Fruit fly (Drosophila melanogaster) whole organism, embryonic: Measurements from ENCODE around the gene bab1.

ENCODE experiments used
- B-H2 ChIP-seq: fragments of 200-800 bp; sonication (Bioruptor generic); optimal IDR thresholded peaks from 2 replicates; lab custom pipeline; 2018; ENCODE audit warnings: missing biosample characterization, mild to moderate bottlenecking, missing genetic modification characterization
- BtbVII ChIP-seq: fragments of 200-800 bp; sonication (Bioruptor generic); optimal IDR thresholded peaks from 3 replicates; lab custom pipeline; 2017; ENCODE audit warnings: missing biosample characterization, mild to moderate bottlenecking, missing genetic modification characterization
- CG10209 ChIP-seq: fragments of 200-800 bp; sonication (Bioruptor generic); optimal IDR thresholded peaks from 3 replicates; lab custom pipeline; 2017; ENCODE audit warnings: missing biosample characterization, mild to moderate bottlenecking, missing genetic modification characterization, missing genetic modification reagents
- CG10366 ChIP-seq: fragments of 200-800 bp; sonication (Bioruptor generic); IDR thresholded peaks from 2 replicates; pipeline ENCODE4 v1.3.6; 2022; ENCODE audit warnings: missing biosample characterization, missing genetic modification characterization
- CG10959 ChIP-seq: fragments of 200-800 bp; sonication (Bioruptor generic); IDR thresholded peaks from 2 replicates; pipeline ENCODE4 v1.3.6; 2022; ENCODE audit warnings: missing biosample characterization, missing genetic modification characterization
- CG11247 ChIP-seq: fragments of 200-800 bp; sonication (Bioruptor generic); IDR thresholded peaks from 2 replicates; pipeline ENCODE4 v1.3.6; 2022; ENCODE audit warnings: missing biosample characterization, missing genetic modification characterization
- CG11504 ChIP-seq: fragments of 200-800 bp; sonication (Bioruptor generic); optimal IDR thresholded peaks from 3 replicates; lab custom pipeline; 2019; ENCODE audit warnings: missing biosample characterization, mild to moderate bottlenecking, missing genetic modification characterization, moderate library complexity
- CG12744 ChIP-seq: fragments of 200-800 bp; sonication (Bioruptor generic); optimal IDR thresholded peaks from 2 replicates; lab custom pipeline; 2016; ENCODE audit warnings: missing biosample characterization, missing genetic modification characterization
- CG13424 ChIP-seq: fragments of 200-800 bp; sonication (Bioruptor generic); optimal IDR thresholded peaks from 2 replicates; lab custom pipeline; 2019; ENCODE audit warnings: missing biosample characterization, mild to moderate bottlenecking, missing genetic modification characterization, moderate library complexity
- CG14667 ChIP-seq: fragments of 200-800 bp; sonication (Bioruptor generic); IDR thresholded peaks from 2 replicates; pipeline ENCODE4 v1.3.6; 2022; ENCODE audit warnings: missing biosample characterization, missing genetic modification characterization
- CG14710 ChIP-seq: fragments of 200-800 bp; sonication (Bioruptor generic); optimal IDR thresholded peaks from 3 replicates; lab custom pipeline; 2019; ENCODE audit warnings: missing biosample characterization, mild to moderate bottlenecking, missing genetic modification characterization, moderate library complexity
- CG14860 ChIP-seq: fragments of 200-800 bp; sonication (Bioruptor generic); IDR thresholded peaks from 3 replicates; pipeline ENCODE4 v1.3.6; 2022; ENCODE audit warnings: missing biosample characterization, missing genetic modification characterization; ENCODE audit not compliant: partially characterized antibody
- CG15269 ChIP-seq: fragments of 200-800 bp; sonication (Bioruptor generic); optimal IDR thresholded peaks from 2 replicates; lab custom pipeline; 2018; ENCODE audit warnings: missing biosample characterization, mild to moderate bottlenecking, missing genetic modification characterization, moderate library complexity
- CG1529 ChIP-seq: fragments of 200-800 bp; sonication (Bioruptor generic); optimal IDR thresholded peaks from 3 replicates; lab custom pipeline; 2018; ENCODE audit warnings: missing biosample characterization, missing genetic modification characterization
- CG15696 ChIP-seq: fragments of 200-800 bp; sonication (Bioruptor generic); optimal IDR thresholded peaks from 2 replicates; lab custom pipeline; 2019; ENCODE audit warnings: missing biosample characterization, mild to moderate bottlenecking, missing genetic modification characterization, moderate library complexity
- CG17359 ChIP-seq: fragments of 200-800 bp; sonication (Bioruptor generic); optimal IDR thresholded peaks from 3 replicates; lab custom pipeline; 2018; ENCODE audit warnings: missing biosample characterization, mild to moderate bottlenecking, missing genetic modification characterization, moderate library complexity
- CG18599 ChIP-seq: fragments of 200-800 bp; sonication (Bioruptor generic); optimal IDR thresholded peaks from 3 replicates; lab custom pipeline; 2017; ENCODE audit warnings: missing biosample characterization, missing genetic modification characterization, mild to moderate bottlenecking, moderate library complexity, missing genetic modification reagents
- CG30020 ChIP-seq: fragments of 200-800 bp; optimal IDR thresholded peaks from 2 replicates; lab custom pipeline; 2019; ENCODE audit warnings: missing biosample characterization, mild to moderate bottlenecking, missing genetic modification characterization, moderate library complexity
- CG3281 ChIP-seq: fragments of 200-800 bp; sonication (Bioruptor generic); optimal IDR thresholded peaks from 3 replicates; lab custom pipeline; 2017; ENCODE audit warnings: missing biosample characterization, mild to moderate bottlenecking, missing genetic modification characterization
- CG4282 ChIP-seq: fragments of 200-800 bp; sonication (Bioruptor generic); optimal IDR thresholded peaks from 2 replicates; lab custom pipeline; 2016; ENCODE audit warnings: missing biosample characterization, missing genetic modification characterization
- CG4730 ChIP-seq: fragments of 200-800 bp; sonication (Bioruptor generic); IDR thresholded peaks from 2 replicates; pipeline ENCODE4 v1.3.6; 2022; ENCODE audit warnings: missing biosample characterization, missing genetic modification characterization
- CG6689 ChIP-seq: fragments of 200-800 bp; sonication (Bioruptor generic); IDR thresholded peaks from 2 replicates; pipeline ENCODE4 v1.3.6; 2022; ENCODE audit warnings: missing biosample characterization, missing genetic modification characterization
- CG7556 ChIP-seq: fragments of 200-800 bp; sonication (Bioruptor generic); optimal IDR thresholded peaks from 2 replicates; lab custom pipeline; 2017; ENCODE audit warnings: missing biosample characterization, mild to moderate bottlenecking, missing genetic modification characterization
- CG8359 ChIP-seq: fragments of 200-800 bp; sonication (Bioruptor generic); optimal IDR thresholded peaks from 2 replicates; lab custom pipeline; 2017; ENCODE audit warnings: missing biosample characterization, mild to moderate bottlenecking, missing genetic modification characterization, borderline replicate concordance
- CG8924 ChIP-seq: fragments of 200-800 bp; optimal IDR thresholded peaks from 3 replicates; lab custom pipeline; 2019; ENCODE audit warnings: missing biosample characterization, mild to moderate bottlenecking, missing genetic modification characterization, moderate library complexity
- CTCF ChIP-seq: fragments of 200-800 bp; sonication (Bioruptor generic); optimal IDR thresholded peaks from 2 replicates; lab custom pipeline; 2017; ENCODE audit warnings: missing biosample characterization, mild to moderate bottlenecking, missing genetic modification characterization, moderate library complexity
- D ChIP-seq, 2 experiments: fragments of 200-800 bp in 1 of 2; fragments of >200 bp in 1 of 2; sonication (Bioruptor generic) in 1 of 2; optimal IDR thresholded peaks; 2 replicates in 1 of 2; 3 replicates in 1 of 2; lab custom pipeline; 2017; ENCODE audit warnings: mild to moderate bottlenecking in 1 of 2, missing biosample characterization in 1 of 2, missing genetic modification characterization in 1 of 2, missing genetic modification reagents in 1 of 2
- D19A ChIP-seq: fragments of 200-800 bp; optimal IDR thresholded peaks from 3 replicates; lab custom pipeline; 2019; ENCODE audit warnings: missing biosample characterization, mild to moderate bottlenecking, missing genetic modification characterization, moderate library complexity
- Dll ChIP-seq: fragments of 200-800 bp; sonication (Bioruptor generic); IDR thresholded peaks from 4 replicates; pipeline ENCODE4 v1.3.6; 2022; ENCODE audit warnings: missing biosample characterization, missing genetic modification characterization; ENCODE audit not compliant: partially characterized antibody
- Ets65A ChIP-seq: fragments of 200-800 bp; sonication (Bioruptor generic); peaks from one replicate; lab custom pipeline; 2016; ENCODE audit warnings: missing biosample characterization, missing genetic modification characterization
- Hmr ChIP-seq: fragments of 200-800 bp; sonication (Bioruptor generic); optimal IDR thresholded peaks from 3 replicates; lab custom pipeline; 2017; ENCODE audit warnings: mild to moderate bottlenecking, missing biosample characterization, missing genetic modification reagents, missing genetic modification characterization
- Lhr ChIP-seq: fragments of 200-800 bp; sonication (Bioruptor generic); optimal IDR thresholded peaks from 3 replicates; lab custom pipeline; 2017; ENCODE audit warnings: mild to moderate bottlenecking, missing biosample characterization, missing genetic modification reagents, missing genetic modification characterization
- Mrtf ChIP-seq: fragments of 200-800 bp; sonication (Bioruptor generic); IDR thresholded peaks from 3 replicates; pipeline ENCODE4 v1.3.6; 2022; ENCODE audit warnings: missing biosample characterization, missing genetic modification characterization
- Oli ChIP-seq: fragments of 200-800 bp; sonication (Bioruptor generic); optimal IDR thresholded peaks from 2 replicates; lab custom pipeline; 2018; ENCODE audit warnings: missing biosample characterization, mild to moderate bottlenecking, missing genetic modification characterization, moderate library complexity
- Ssrp ChIP-seq: fragments of 200-800 bp; sonication (Bioruptor generic); optimal IDR thresholded peaks from 2 replicates; lab custom pipeline; 2018; ENCODE audit warnings: missing biosample characterization, mild to moderate bottlenecking, missing genetic modification characterization, moderate library complexity
- Xrp1 ChIP-seq: fragments of 200-800 bp; sonication (Bioruptor generic); IDR thresholded peaks from 2 replicates; pipeline ENCODE4 v1.3.6; 2022; ENCODE audit warnings: missing biosample characterization, missing genetic modification characterization
- cas ChIP-seq: fragments of 200-800 bp; sonication (Bioruptor generic); IDR thresholded peaks from 2 replicates; pipeline ENCODE4 v1.3.6; 2022; ENCODE audit warnings: missing biosample characterization, missing genetic modification characterization
- dmrt99B ChIP-seq: fragments of 200-800 bp; sonication (Bioruptor generic); optimal IDR thresholded peaks from 2 replicates; lab custom pipeline; 2018; ENCODE audit warnings: missing biosample characterization, mild to moderate bottlenecking, missing genetic modification characterization, moderate library complexity
- lab ChIP-seq: fragments of 200-800 bp; sonication (Bioruptor generic); optimal IDR thresholded peaks from 3 replicates; lab custom pipeline; 2017; ENCODE audit warnings: missing biosample characterization, missing genetic modification characterization, mild to moderate bottlenecking, moderate library complexity, missing genetic modification reagents
- lmd ChIP-seq: fragments of 200-800 bp; sonication (Bioruptor generic); IDR thresholded peaks from 2 replicates; pipeline ENCODE4 v1.3.6; 2022; ENCODE audit warnings: missing biosample characterization, missing genetic modification characterization
- lola ChIP-seq, 3 experiments: fragments of >200 bp in 2 of 3; fragments of 200-800 bp in 1 of 3; sonication (Bioruptor generic) in 1 of 3; optimal IDR thresholded peaks; 2 replicates each; lab custom pipeline; 2017 to 2019; ENCODE audit warnings: missing biosample characterization in 3 of 3, missing genetic modification characterization in 3 of 3, mild to moderate bottlenecking in 1 of 3, moderate library complexity in 1 of 3
- mam ChIP-seq: fragments of 200-800 bp; sonication (Bioruptor generic); optimal IDR thresholded peaks from 3 replicates; lab custom pipeline; 2016; ENCODE audit warnings: missing biosample characterization, missing genetic modification characterization
- org-1 ChIP-seq: fragments of 200-800 bp; sonication (Bioruptor generic); optimal IDR thresholded peaks from 2 replicates; lab custom pipeline; 2017; ENCODE audit warnings: missing biosample characterization, missing genetic modification characterization
- phol ChIP-seq: fragments of 200-800 bp; sonication (Bioruptor generic); optimal IDR thresholded peaks from 3 replicates; lab custom pipeline; 2018; ENCODE audit warnings: missing biosample characterization, mild to moderate bottlenecking, missing genetic modification characterization, moderate library complexity
- repo ChIP-seq: fragments of 200-800 bp; sonication (Bioruptor generic); optimal IDR thresholded peaks from 2 replicates; lab custom pipeline; 2016; ENCODE audit warnings: missing biosample characterization, missing genetic modification characterization
- tap ChIP-seq: fragments of 200-800 bp; optimal IDR thresholded peaks from 3 replicates; lab custom pipeline; 2019; ENCODE audit warnings: missing biosample characterization, mild to moderate bottlenecking, missing genetic modification characterization, moderate library complexity
- twi ChIP-seq: fragments of 200-800 bp; optimal IDR thresholded peaks from 2 replicates; lab custom pipeline; 2019; ENCODE audit warnings: missing biosample characterization, mild to moderate bottlenecking, missing genetic modification characterization, moderate library complexity
- vvl ChIP-seq: fragments of 200-800 bp; sonication (Bioruptor generic); IDR thresholded peaks from 2 replicates; pipeline ENCODE4 v1.3.6; 2022; ENCODE audit warnings: missing biosample characterization, missing genetic modification characterization
- wor ChIP-seq: fragments of 200-800 bp; sonication (Bioruptor generic); IDR thresholded peaks from 2 replicates; pipeline ENCODE4 v1.3.6; 2022; ENCODE audit warnings: missing biosample characterization, missing genetic modification characterization
- z ChIP-seq: fragments of 200-800 bp; sonication (Bioruptor generic); IDR thresholded peaks from 3 replicates; pipeline ENCODE4 v1.3.6; 2022; ENCODE audit warnings: missing biosample characterization, missing genetic modification characterization

Gene bab1

dm6 chr3L:1043530-1043929 lies 57.4 kb downstream of the bab1 start (continued):
- TF ChIP-seq BtbVII (no peak), Ssrp (no peak), CG18599 (peak; percentile 59), CG6689 (GFP tag; lab: Robert Waterston, UW) (peak; percentile 19; the same call in 1 of the 2 replicates), CG12744 (no peak), CG11504 (peak; percentile 49), CG7556 (GFP tag; lab: Kevin White, UChicago) (peak; percentile 14), CG4282 (no peak), B-H2 (GFP tag; lab: Kevin White, UChicago) (no peak), CG15696 (peak; percentile 27), z (GFP tag; lab: Robert Waterston, UW) (no peak), twi (no peak), CG13424 (tag; lab: Kevin White, UChicago) (no peak), D19A (tag; lab: Kevin White, UChicago) (peak; percentile 35), dmrt99B (peak; percentile 52), org-1 (GFP tag; lab: Kevin White, UChicago) (no peak), CG17359 (tag; lab: Kevin White, UChicago) (peak; percentile 8), mam (GFP tag; lab: Kevin White, UChicago) (no peak), lab (GFP tag; lab: Kevin White, UChicago) (peak; percentile 46), CG14667 (0 out of 2 replicates have a peak, but pooled peaks have one; percentile 25), CG14710 (tag; lab: Kevin White, UChicago) (peak; percentile 22), Mrtf (GFP tag; lab: Robert Waterston, UW) (0 out of 3 replicates have a peak, but pooled peaks have one; percentile 14), tap (tag; lab: Kevin White, UChicago) (peak; percentile 18), phol (peak; percentile 21), lmd (0 out of 2 replicates have a peak, but pooled peaks have one; percentile 15), D (optimal IDR thresholded peaks at IDR 0.05; lab: Kevin White, UChicago) (no peak), D (GFP tag; optimal IDR thresholded peaks at IDR 0.05; lab: Kevin White, UChicago) (no peak), Ets65A (GFP tag; lab: Kevin White, UChicago) (peak; percentile 64), wor (GFP tag; lab: Robert Waterston, UW) (no peak), vvl (GFP tag; lab: Robert Waterston, UW) (0 out of 2 replicates have a peak, but pooled peaks have one; percentile 16), repo (GFP tag; lab: Kevin White, UChicago) (no peak)

dm6 chr3L:1041410-1041809 lies 59.5 kb downstream of the bab1 start:
- TF ChIP-seq Lhr (GFP tag; lab: Kevin White, UChicago) (no peak), CTCF (GFP tag; lab: Kevin White, UChicago) (peak; percentile 77)

- TF ChIP-seq Oli (tag; lab: Kevin White, UChicago) = peak; percentile 25
- TF ChIP-seq Xrp1 (GFP tag; lab: Robert Waterston, UW) = no peak
- peak; percentile 69 for TF ChIP-seq Hmr
- TF ChIP-seq CG3281 (GFP tag; lab: Kevin White, UChicago) = peak; percentile 51
- TF ChIP-seq Dll (GFP tag; lab: Robert Waterston, UW) = peak; percentile 96
- no peak for TF ChIP-seq CG10959 (GFP tag; lab: Robert Waterston, UW)
- peak; percentile 94 for TF ChIP-seq CG14860 (GFP tag; lab: Robert Waterston, UW)
- TF ChIP-seq lola (GFP tag; optimal IDR thresholded peaks at IDR 0.05; lab: Kevin White, UChicago) = no peak
- 0 out of 2 replicates have a peak, but pooled peaks have one; percentile 14 for TF ChIP-seq CG4730
- TF ChIP-seq CG30020 (tag; lab: Kevin White, UChicago) = no peak
- TF ChIP-seq cas (GFP tag; lab: Robert Waterston, UW) = no peak
- TF ChIP-seq CG1529 (GFP tag; lab: Kevin White, UChicago) = no peak
- peak; percentile 45 for TF ChIP-seq CG15269 (tag; lab: Kevin White, UChicago)
- TF ChIP-seq CG10366 (GFP tag; lab: Robert Waterston, UW) = peak; percentile 46
- TF ChIP-seq CG8924 (tag; lab: Kevin White, UChicago) = peak; percentile 91
- TF ChIP-seq CG8359 (GFP tag; lab: Kevin White, UChicago) = no peak
- TF ChIP-seq CG11247 = peak; percentile 53; the same call in 1 of the 2 replicates
- peak; percentile 21 for TF ChIP-seq CG10209 (GFP tag; lab: Kevin White, UChicago)
Measured at dm6 chr3L:1034887-1035260, 66.0 kb downstream of the bab1 start.
